Worm (Caenorhabditis elegans): ENCODE data around the gene F21C10.4.

F21C10.4 gene

DNA sequence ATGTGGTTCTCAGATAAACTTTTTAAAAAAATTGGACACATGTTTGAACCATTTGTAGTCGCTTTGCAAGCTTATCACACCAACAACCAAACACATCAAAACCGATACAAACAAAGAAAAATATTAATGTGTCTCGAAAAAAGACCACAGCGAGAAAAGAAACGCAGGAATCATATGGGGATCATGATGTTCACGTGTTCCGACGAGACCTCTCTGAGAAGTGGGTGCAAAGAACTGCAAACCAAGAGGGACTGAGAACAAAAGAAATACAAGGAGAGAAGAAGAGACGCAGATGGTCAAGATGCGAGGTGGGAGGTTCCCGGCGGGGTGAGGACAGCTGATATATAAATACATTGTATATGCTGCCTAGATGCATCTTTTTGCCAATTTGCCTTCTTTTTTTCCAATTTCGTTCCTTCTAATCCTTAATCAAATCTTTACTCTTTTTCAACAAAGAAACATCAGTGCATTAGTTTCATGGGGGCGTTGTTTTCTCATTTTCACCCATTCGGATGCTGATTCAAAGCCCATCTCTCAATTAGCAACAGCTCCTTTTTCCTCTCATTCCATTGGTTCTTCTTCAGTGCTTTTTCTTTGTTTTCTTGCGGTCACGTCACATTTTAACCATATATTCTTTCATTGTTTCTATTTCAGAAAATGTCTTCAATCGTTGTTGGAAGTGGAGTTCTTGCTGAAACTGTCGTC is 30.7 kb upstream of the F21C10.4 start, which contains the start of gene F21C10.10 (continued):
- TF ChIP-seq zfp-2 (tag; optimal IDR thresholded peaks at IDR 0.05) (no peak), egl-27 (tag; optimal IDR thresholded peaks at IDR 0.05) (no peak), skn-1 (tag; optimal IDR thresholded peaks at IDR 0.05) (no peak), tra-1 (GFP tag; IDR thresholded peaks at IDR 0.05) (peak; percentile 94), nhr-10 (tag; optimal IDR thresholded peaks at IDR 0.05) (peak; percentile 85), daf-8 (GFP tag; IDR thresholded peaks at IDR 0.05) (no peak), saeg-2 (GFP tag; IDR thresholded peaks at IDR 0.05) (peak; percentile 94), sdz-12 (GFP tag; optimal IDR thresholded peaks at IDR 0.05) (no peak), nhr-102 (tag; optimal IDR thresholded peaks at IDR 0.05) (peak; percentile 93), zag-1 (tag; optimal IDR thresholded peaks at IDR 0.05) (no peak)

DNA sequence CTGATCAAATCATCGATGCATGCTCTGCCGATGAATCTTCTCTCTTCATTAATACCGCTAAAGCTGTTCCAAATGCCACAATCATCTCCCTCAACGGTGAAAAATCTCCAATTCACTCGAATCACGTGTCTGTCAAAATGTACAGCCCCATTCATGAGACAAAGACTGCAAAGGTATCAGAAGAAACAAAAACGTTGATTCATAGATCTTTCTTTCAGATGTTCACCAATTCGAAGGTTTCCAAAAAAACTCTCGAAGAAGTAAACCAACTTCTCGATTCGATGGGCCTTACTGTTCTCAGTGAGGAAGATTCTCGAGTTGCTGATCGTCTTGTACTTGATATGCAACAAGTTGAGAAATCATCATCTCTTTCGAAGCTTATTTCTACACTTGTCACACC is 29.7 kb upstream of the F21C10.4 start:
- peak; percentile 52 for TF ChIP-seq hlh-30 (tag; optimal IDR thresholded peaks at IDR 0.05; ENCODE audit: insufficient read depth)
- TF ChIP-seq daf-16 (GFP tag; optimal IDR thresholded peaks at IDR 0.05) = no peak
- TF ChIP-seq daf-16 (tag; optimal IDR thresholded peaks at IDR 0.05) = no peak
- no peak for TF ChIP-seq ctbp-1 (GFP tag; IDR thresholded peaks at IDR 0.05)
- peak; percentile 7 for TF ChIP-seq mxl-3 (GFP tag; optimal IDR thresholded peaks at IDR 0.05)
- TF ChIP-seq nhr-111 (GFP tag; optimal IDR thresholded peaks at IDR 0.05) = no peak
- no peak for TF ChIP-seq T26A8.4 (GFP tag; IDR thresholded peaks at IDR 0.05)
- no peak for TF ChIP-seq unc-130 (GFP tag; optimal IDR thresholded peaks at IDR 0.05)
- no peak for TF ChIP-seq hlh-11 (tag; optimal IDR thresholded peaks at IDR 0.05)
- TF ChIP-seq snpc-1.2 (GFP tag; IDR thresholded peaks at IDR 0.05) = no peak
- TF ChIP-seq ama-1 (optimal IDR thresholded peaks at IDR 0.05) = peak; percentile 27
- no peak for TF ChIP-seq gei-8 (GFP tag; optimal IDR thresholded peaks at IDR 0.05)

DNA sequence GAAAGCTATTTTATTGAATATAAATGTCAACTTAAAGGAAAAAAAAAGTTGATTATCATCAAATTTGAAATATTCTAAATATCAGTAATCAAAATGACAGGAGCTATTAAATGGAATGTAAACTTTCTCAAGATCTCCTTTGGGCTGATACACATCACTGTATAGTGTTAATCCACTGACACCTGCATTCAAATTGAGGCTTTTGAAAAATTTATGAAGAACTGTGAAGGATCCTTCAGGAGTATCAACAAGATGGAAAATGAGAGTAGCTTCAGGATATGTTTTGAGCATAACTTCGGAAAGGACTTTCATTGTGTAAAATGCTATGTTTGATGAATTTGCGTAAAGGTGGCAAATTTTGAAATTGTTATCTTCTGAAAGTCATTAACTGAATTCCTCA is 29.2 kb upstream of the F21C10.4 start:
- TF ChIP-seq daf-16 (GFP tag; optimal IDR thresholded peaks at IDR 0.05) (no peak), daf-16 (tag; optimal IDR thresholded peaks at IDR 0.05) (no peak), spr-1 (tag; optimal IDR thresholded peaks at IDR 0.05) (no peak), T26A8.4 (GFP tag; IDR thresholded peaks at IDR 0.05) (peak; percentile 18; the same call in 1 of the 2 replicates), mep-1 (tag; optimal IDR thresholded peaks at IDR 0.05) (peak; percentile 0), set-16 (GFP tag; IDR thresholded peaks at IDR 0.05) (no peak), php-3 (GFP tag; IDR thresholded peaks at IDR 0.05) (peak; percentile 17; the same call in 1 of the 2 replicates), mxl-3 (GFP tag; optimal IDR thresholded peaks at IDR 0.05) (no peak), nhr-111 (GFP tag; optimal IDR thresholded peaks at IDR 0.05) (no peak), mes-2 (tag; optimal IDR thresholded peaks at IDR 0.05; ENCODE audit: poor library complexity, severe bottlenecking) (no peak), unc-39 (tag; optimal IDR thresholded peaks at IDR 0.05) (no peak), pqm-1 (tag; optimal IDR thresholded peaks at IDR 0.05) (no peak), R02D3.7 (tag; optimal IDR thresholded peaks at IDR 0.05) (no peak), zfp-2 (tag; optimal IDR thresholded peaks at IDR 0.05) (no peak), fos-1 (tag; optimal IDR thresholded peaks at IDR 0.05) (no peak), F49E8.2 (tag; optimal IDR thresholded peaks at IDR 0.05; ENCODE audit: borderline replicate concordance) (no peak), mxl-2 (GFP tag; conservative IDR thresholded peaks at IDR 0.05) (no peak), lin-39 (tag; optimal IDR thresholded peaks at IDR 0.05) (no peak), lin-38 (GFP tag; IDR thresholded peaks at IDR 0.05) (peak; percentile 39; the same call in 1 of the 2 replicates), vab-7 (GFP tag; IDR thresholded peaks at IDR 0.05) (no peak), jun-1 (tag; optimal IDR thresholded peaks at IDR 0.05) (no peak), ama-1 (optimal IDR thresholded peaks at IDR 0.05) (peak; percentile 17), ceh-82 (tag; optimal IDR thresholded peaks at IDR 0.05) (no peak), ztf-7 (tag; optimal IDR thresholded peaks at IDR 0.05) (no peak), pha-4 (GFP tag; IDR thresholded peaks at IDR 0.05) (no peak), pha-4 (tag; optimal IDR thresholded peaks at IDR 0.05) (no peak), cey-2 (tag; optimal IDR thresholded peaks at IDR 0.05; ENCODE audit: borderline replicate concordance, insufficient read depth) (no peak), nhr-237 (tag; optimal IDR thresholded peaks at IDR 0.05) (no peak), saeg-2 (GFP tag; IDR thresholded peaks at IDR 0.05) (no peak), madf-9 (GFP tag; conservative IDR thresholded peaks at IDR 0.05) (no peak), ceh-28 (tag; optimal IDR thresholded peaks at IDR 0.05) (no peak), dpl-1 (GFP tag; optimal IDR thresholded peaks at IDR 0.05) (no peak), lin-1 (GFP tag; IDR thresholded peaks at IDR 0.05) (no peak)
